Worm (Caenorhabditis elegans): ENCODE data around the gene nhr-34.

DNA sequence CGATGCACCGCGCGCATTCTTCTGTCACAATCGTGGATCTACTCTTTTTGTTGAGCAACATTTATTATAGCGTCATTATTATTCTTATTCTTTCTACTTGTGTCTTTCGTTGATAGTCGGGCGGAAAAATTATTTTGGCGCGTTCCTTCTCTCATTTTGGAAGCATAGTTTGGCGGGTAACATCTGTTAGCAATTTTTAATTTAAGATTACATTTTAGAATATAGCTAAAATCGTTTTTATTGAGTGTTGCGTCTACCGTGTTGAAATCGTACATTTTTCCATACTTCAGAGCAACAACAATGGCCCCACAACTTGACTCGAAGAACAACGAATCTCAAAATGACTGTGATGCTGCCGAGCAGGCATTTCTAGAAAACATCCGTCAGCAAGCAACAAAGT lies 15.2 kb upstream of the nhr-34 start, which contains the start of gene sdz-36:
- TF ChIP-seq ztf-22 (GFP tag; optimal IDR thresholded peaks at IDR 0.05) = no peak
- TF ChIP-seq B0019.2 (GFP tag; conservative IDR thresholded peaks at IDR 0.05) = no peak
- TF ChIP-seq let-607 (tag; optimal IDR thresholded peaks at IDR 0.05) = no peak
- TF ChIP-seq attf-5 (GFP tag; optimal IDR thresholded peaks at IDR 0.05) = no peak
- TF ChIP-seq F52B5.7 (tag; optimal IDR thresholded peaks at IDR 0.05) = no peak
- no peak for TF ChIP-seq nfya-1 (tag; optimal IDR thresholded peaks at IDR 0.05; ENCODE audit: borderline replicate concordance, insufficient read depth)
- no peak for TF ChIP-seq cebp-1 (GFP tag; IDR thresholded peaks at IDR 0.05)
- TF ChIP-seq cebp-1 (tag; optimal IDR thresholded peaks at IDR 0.05) = no peak
- no peak for TF ChIP-seq madf-3 (GFP tag; IDR thresholded peaks at IDR 0.05)
- no peak for TF ChIP-seq nfya-2 (GFP tag; IDR thresholded peaks at IDR 0.05)
- no peak for TF ChIP-seq akir-1 (GFP tag; optimal IDR thresholded peaks at IDR 0.05)
- no peak for TF ChIP-seq F37B4.10 (GFP tag; IDR thresholded peaks at IDR 0.05)
- no peak for TF ChIP-seq nhr-179 (tag; optimal IDR thresholded peaks at IDR 0.05)
- TF ChIP-seq tbx-9 (tag; optimal IDR thresholded peaks at IDR 0.05; ENCODE audit: borderline replicate concordance) = no peak

Data from whole organism, young adult.